Fruit fly (Drosophila melanogaster) whole organism, embryonic: Measurements from ENCODE around the gene SamDC.

Experiments
- CG12299 ChIP-seq: fragments of 200-800 bp; sonication (Bioruptor generic); optimal IDR thresholded peaks from 2 replicates; lab custom pipeline; 2018; ENCODE audit warnings: missing biosample characterization, mild to moderate bottlenecking, missing genetic modification characterization
- CG12659 ChIP-seq: fragments of 200-800 bp; sonication (Bioruptor generic); optimal IDR thresholded peaks from 3 replicates; lab custom pipeline; 2017; ENCODE audit warnings: mild to moderate bottlenecking, missing biosample characterization, missing genetic modification reagents, missing genetic modification characterization
- CG13775 ChIP-seq: fragments of 200-800 bp; sonication (Bioruptor generic); optimal IDR thresholded peaks from 3 replicates; lab custom pipeline; 2017; ENCODE audit warnings: missing biosample characterization, mild to moderate bottlenecking, missing genetic modification characterization
- CG14014 ChIP-seq: fragments of 200-800 bp; sonication (Bioruptor generic); IDR thresholded peaks from 2 replicates; pipeline ENCODE4 v1.3.6; 2022; ENCODE audit warnings: missing biosample characterization, missing genetic modification characterization
- CG15269 ChIP-seq: fragments of 200-800 bp; sonication (Bioruptor generic); optimal IDR thresholded peaks from 2 replicates; lab custom pipeline; 2018; ENCODE audit warnings: missing biosample characterization, mild to moderate bottlenecking, missing genetic modification characterization, moderate library complexity
- CG15479 ChIP-seq: fragments of 200-800 bp; sonication (Bioruptor generic); optimal IDR thresholded peaks from 3 replicates; lab custom pipeline; 2019; ENCODE audit warnings: missing biosample characterization, mild to moderate bottlenecking, missing genetic modification characterization, moderate library complexity
- CG15696 ChIP-seq: fragments of 200-800 bp; sonication (Bioruptor generic); optimal IDR thresholded peaks from 2 replicates; lab custom pipeline; 2019; ENCODE audit warnings: missing biosample characterization, mild to moderate bottlenecking, missing genetic modification characterization, moderate library complexity
- CG17829 ChIP-seq: fragments of 200-800 bp; optimal IDR thresholded peaks from 2 replicates; lab custom pipeline; 2019; ENCODE audit warnings: missing biosample characterization, mild to moderate bottlenecking, missing genetic modification characterization, moderate library complexity
- CG30403 ChIP-seq: fragments of 200-800 bp; sonication (Bioruptor generic); optimal IDR thresholded peaks from 3 replicates; lab custom pipeline; 2016; ENCODE audit warnings: missing biosample characterization, missing genetic modification characterization
- CG31224 ChIP-seq: fragments of 200-800 bp; sonication (Bioruptor generic); IDR thresholded peaks from 2 replicates; pipeline ENCODE4 v1.3.6; 2022; ENCODE audit warnings: missing biosample characterization, missing genetic modification characterization
- CG4424 ChIP-seq: fragments of 200-800 bp; sonication (Bioruptor generic); optimal IDR thresholded peaks from 3 replicates; lab custom pipeline; 2016; ENCODE audit warnings: missing biosample characterization, missing genetic modification characterization
- CG4617 ChIP-seq: fragments of 200-800 bp; sonication (Bioruptor generic); optimal IDR thresholded peaks from 3 replicates; lab custom pipeline; 2016; ENCODE audit warnings: missing biosample characterization, missing genetic modification characterization, borderline replicate concordance
- CG7928 ChIP-seq: fragments of 200-800 bp; sonication (Bioruptor generic); optimal IDR thresholded peaks from 2 replicates; lab custom pipeline; 2017; ENCODE audit warnings: missing biosample characterization, mild to moderate bottlenecking, missing genetic modification characterization
- CG8924 ChIP-seq: fragments of 200-800 bp; optimal IDR thresholded peaks from 3 replicates; lab custom pipeline; 2019; ENCODE audit warnings: missing biosample characterization, mild to moderate bottlenecking, missing genetic modification characterization, moderate library complexity
- CG9797 ChIP-seq: fragments of 200-800 bp; sonication (Bioruptor generic); optimal IDR thresholded peaks from 3 replicates; lab custom pipeline; 2018; ENCODE audit warnings: missing biosample characterization, mild to moderate bottlenecking, missing genetic modification characterization
- CG9932 ChIP-seq: fragments of 200-800 bp; sonication (Bioruptor generic); IDR thresholded peaks from 2 replicates; pipeline ENCODE4 v1.3.6; 2022; ENCODE audit warnings: missing biosample characterization, missing genetic modification characterization
- CTCF ChIP-seq: fragments of 200-800 bp; sonication (Bioruptor generic); optimal IDR thresholded peaks from 2 replicates; lab custom pipeline; 2017; ENCODE audit warnings: missing biosample characterization, mild to moderate bottlenecking, missing genetic modification characterization, moderate library complexity
- CoRest ChIP-seq: fragments of 200-800 bp; sonication (Bioruptor generic); optimal IDR thresholded peaks from 3 replicates; lab custom pipeline; 2018; ENCODE audit warnings: missing biosample characterization, mild to moderate bottlenecking, missing genetic modification characterization, moderate library complexity
- Dp ChIP-seq: fragments of 200-800 bp; sonication (Bioruptor generic); optimal IDR thresholded peaks from 2 replicates; lab custom pipeline; 2018; ENCODE audit warnings: missing biosample characterization, mild to moderate bottlenecking, missing genetic modification characterization, moderate library complexity
- Dref ChIP-seq: fragments of 200-800 bp; sonication (Bioruptor generic); IDR thresholded peaks from 2 replicates; pipeline ENCODE4 v1.3.6; 2022; ENCODE audit warnings: missing biosample characterization, missing genetic modification characterization
- Hmr ChIP-seq: fragments of 200-800 bp; sonication (Bioruptor generic); optimal IDR thresholded peaks from 3 replicates; lab custom pipeline; 2017; ENCODE audit warnings: mild to moderate bottlenecking, missing biosample characterization, missing genetic modification reagents, missing genetic modification characterization
- Med ChIP-seq: fragments of 200-800 bp; sonication (Bioruptor generic); peaks from one replicate; lab custom pipeline; 2016; ENCODE audit warnings: missing biosample characterization, missing genetic modification characterization, mild to moderate bottlenecking, inconsistent platforms, moderate library complexity
- Nf-YC ChIP-seq: fragments of 200-800 bp; optimal IDR thresholded peaks from 3 replicates; lab custom pipeline; 2019; ENCODE audit warnings: missing biosample characterization, mild to moderate bottlenecking, missing genetic modification characterization, moderate library complexity
- PHDP ChIP-seq: fragments of 200-800 bp; sonication (Bioruptor generic); optimal IDR thresholded peaks from 3 replicates; lab custom pipeline; 2018; ENCODE audit warnings: missing biosample characterization, mild to moderate bottlenecking, missing genetic modification characterization, moderate library complexity
- Sox102F ChIP-seq: fragments of 200-800 bp; sonication (Bioruptor generic); optimal IDR thresholded peaks from 2 replicates; lab custom pipeline; 2018; ENCODE audit warnings: missing biosample characterization, mild to moderate bottlenecking, missing genetic modification characterization, moderate library complexity
- Sry-β ChIP-seq: fragments of 200-800 bp; sonication (Bioruptor generic); optimal IDR thresholded peaks from 2 replicates; lab custom pipeline; 2018; ENCODE audit warnings: missing biosample characterization, mild to moderate bottlenecking, missing genetic modification characterization, moderate library complexity
- Sry-δ ChIP-seq: fragments of 200-800 bp; sonication (Bioruptor generic); optimal IDR thresholded peaks from 2 replicates; lab custom pipeline; 2016; ENCODE audit warnings: missing biosample characterization, missing genetic modification characterization
- Stat92E ChIP-seq, 3 experiments: fragments of >200 bp in 2 of 3; fragments of 200-800 bp in 1 of 3; sonication (Bioruptor generic) in 1 of 3; optimal IDR thresholded peaks; 2 replicates each; lab custom pipeline; 2017 to 2019; ENCODE audit warnings: missing biosample characterization in 3 of 3, missing genetic modification characterization in 3 of 3, mild to moderate bottlenecking in 1 of 3, moderate library complexity in 1 of 3
- ac ChIP-seq: fragments of 200-800 bp; sonication (Bioruptor generic); optimal IDR thresholded peaks from 3 replicates; lab custom pipeline; 2017; ENCODE audit warnings: missing biosample characterization, mild to moderate bottlenecking, missing genetic modification characterization
- az2 ChIP-seq: fragments of 200-800 bp; sonication (Bioruptor generic); optimal IDR thresholded peaks from 3 replicates; lab custom pipeline; 2016; ENCODE audit warnings: missing biosample characterization, missing genetic modification characterization
- bbx ChIP-seq: fragments of 200-800 bp; sonication (Bioruptor generic); IDR thresholded peaks from 2 replicates; pipeline ENCODE4 v1.3.6; 2022; ENCODE audit warnings: missing biosample characterization, missing genetic modification characterization; ENCODE audit not compliant: partially characterized antibody
- chinmo ChIP-seq: fragments of 200-800 bp; sonication (Bioruptor generic); IDR thresholded peaks from 4 replicates; pipeline ENCODE4 v1.3.6; 2022; ENCODE audit warnings: missing biosample characterization, missing genetic modification characterization; ENCODE audit not compliant: partially characterized antibody
- exex ChIP-seq: fragments of 200-800 bp; sonication (Bioruptor generic); optimal IDR thresholded peaks from 4 replicates; lab custom pipeline; 2018; ENCODE audit warnings: missing biosample characterization, mild to moderate bottlenecking, missing genetic modification characterization, moderate library complexity
- fd64A ChIP-seq: fragments of 200-800 bp; sonication (Bioruptor generic); optimal IDR thresholded peaks from 3 replicates; lab custom pipeline; 2018; ENCODE audit warnings: missing biosample characterization, mild to moderate bottlenecking, missing genetic modification characterization
- gem ChIP-seq: fragments of 200-800 bp; sonication (Bioruptor generic); optimal IDR thresholded peaks from 2 replicates; lab custom pipeline; 2019; ENCODE audit warnings: missing biosample characterization, mild to moderate bottlenecking, missing genetic modification characterization, moderate library complexity
- gfzf ChIP-seq: fragments of 200-800 bp; sonication (Bioruptor generic); optimal IDR thresholded peaks from 2 replicates; lab custom pipeline; 2016; ENCODE audit warnings: missing biosample characterization, mild to moderate bottlenecking, missing genetic modification characterization, moderate library complexity
- inv ChIP-seq: fragments of 200-800 bp; sonication (Bioruptor generic); IDR thresholded peaks from 2 replicates; pipeline ENCODE4 v1.3.6; 2022; ENCODE audit warnings: missing biosample characterization, missing genetic modification characterization; ENCODE audit not compliant: partially characterized antibody
- kni ChIP-seq: fragments of 200-800 bp; sonication (Bioruptor generic); optimal IDR thresholded peaks from 3 replicates; lab custom pipeline; 2017; ENCODE audit warnings: mild to moderate bottlenecking, missing biosample characterization, missing genetic modification reagents, missing genetic modification characterization
- knrl ChIP-seq: fragments of 200-800 bp; sonication (Bioruptor generic); IDR thresholded peaks from 3 replicates; pipeline ENCODE4 v1.3.6; 2022; ENCODE audit warnings: missing biosample characterization, missing genetic modification characterization; ENCODE audit not compliant: partially characterized antibody
- lilli ChIP-seq: fragments of 200-800 bp; sonication (Bioruptor generic); optimal IDR thresholded peaks from 3 replicates; lab custom pipeline; 2016; ENCODE audit warnings: missing biosample characterization, missing genetic modification characterization
- mam ChIP-seq: fragments of 200-800 bp; sonication (Bioruptor generic); optimal IDR thresholded peaks from 3 replicates; lab custom pipeline; 2016; ENCODE audit warnings: missing biosample characterization, missing genetic modification characterization
- phol ChIP-seq: fragments of 200-800 bp; sonication (Bioruptor generic); optimal IDR thresholded peaks from 3 replicates; lab custom pipeline; 2018; ENCODE audit warnings: missing biosample characterization, mild to moderate bottlenecking, missing genetic modification characterization, moderate library complexity
- pzg ChIP-seq: fragments of 200-800 bp; sonication (Bioruptor generic); optimal IDR thresholded peaks from 3 replicates; lab custom pipeline; 2018; ENCODE audit warnings: missing biosample characterization, mild to moderate bottlenecking, missing genetic modification characterization, moderate library complexity
- stwl ChIP-seq: fragments of 200-800 bp; sonication (Bioruptor generic); optimal IDR thresholded peaks from 3 replicates; lab custom pipeline; 2018; ENCODE audit warnings: missing biosample characterization, mild to moderate bottlenecking, missing genetic modification characterization, moderate library complexity
- sug ChIP-seq: fragments of 200-800 bp; optimal IDR thresholded peaks from 2 replicates; lab custom pipeline; 2019; ENCODE audit warnings: missing biosample characterization, mild to moderate bottlenecking, missing genetic modification characterization, moderate library complexity
- vvl ChIP-seq: fragments of 200-800 bp; sonication (Bioruptor generic); IDR thresholded peaks from 2 replicates; pipeline ENCODE4 v1.3.6; 2022; ENCODE audit warnings: missing biosample characterization, missing genetic modification characterization
- wek ChIP-seq: fragments of 200-800 bp; sonication (Bioruptor generic); optimal IDR thresholded peaks from 3 replicates; lab custom pipeline; 2018; ENCODE audit warnings: missing biosample characterization, mild to moderate bottlenecking, missing genetic modification characterization, moderate library complexity

SamDC gene

dm6 chr2L:10333091-10333991, 5.9 kb upstream of the SamDC start, which contains the start of gene GATAd (continued):
- TF ChIP-seq CG7928 (GFP tag; lab: Kevin White, UChicago) (peak; percentile 88), ac (GFP tag; lab: Kevin White, UChicago) (no peak), CG9932 (0 out of 2 replicates have a peak, but pooled peaks have one; percentile 26), mam (GFP tag; lab: Kevin White, UChicago) (peak; percentile 14), vvl (GFP tag; lab: Robert Waterston, UW) (peak; percentile 69; the same call in 1 of the 2 replicates), CG13775 (GFP tag; lab: Kevin White, UChicago) (peak; percentile 20), Dp (GFP tag; lab: Kevin White, UChicago) (peak; percentile 33), CG12299 (peak; percentile 28), Nf-YC (tag; lab: Kevin White, UChicago) (peak; percentile 38), CTCF (peak; percentile 1), chinmo (peak; percentile 74; the same call in 1 of the 4 replicates), CG31224 (GFP tag; lab: Robert Waterston, UW) (no peak), CG8924 (tag; lab: Kevin White, UChicago) (peak; percentile 46), CG4617 (GFP tag; lab: Kevin White, UChicago) (peak; percentile 77), fd64A (GFP tag; lab: Kevin White, UChicago) (no peak), CG14014 (GFP tag; lab: Robert Waterston, UW) (no peak), gfzf (GFP tag; lab: Kevin White, UChicago) (peak; percentile 58), Dref (GFP tag; lab: Robert Waterston, UW) (peak; percentile 62), Sry-β (peak; percentile 87), phol (tag; lab: Kevin White, UChicago) (peak; percentile 13), PHDP (tag; lab: Kevin White, UChicago) (peak; percentile 19), CoRest (tag; lab: Kevin White, UChicago) (peak; percentile 24), CG9797 (GFP tag; lab: Kevin White, UChicago) (peak; percentile 52), stwl (peak; percentile 34), CG12659 (peak; percentile 65), CG17829 (tag; lab: Kevin White, UChicago) (peak; percentile 43), CG4424 (no peak), bbx (GFP tag; lab: Robert Waterston, UW) (0 out of 2 replicates have a peak, but pooled peaks have one; percentile 16), Hmr (no peak), CG15479 (GFP tag; lab: Kevin White, UChicago) (peak; percentile 64), CG30403 (GFP tag; lab: Kevin White, UChicago) (peak; percentile 27), pzg (GFP tag; lab: Kevin White, UChicago) (peak; percentile 62), CG15696 (tag; lab: Kevin White, UChicago) (no peak), Sox102F (no peak), wek (GFP tag; lab: Kevin White, UChicago) (peak; percentile 5), Stat92E (GFP tag; optimal IDR thresholded peaks at IDR 0.05; lab: Kevin White, UChicago) (peak in 1 of 3 experiments; percentile 44), CG15269 (tag; lab: Kevin White, UChicago) (peak; percentile 0), Sry-δ (GFP tag; lab: Kevin White, UChicago) (peak; percentile 31), sug (tag; lab: Kevin White, UChicago) (peak; percentile 24), az2 (GFP tag; lab: Kevin White, UChicago) (no peak), knrl (GFP tag; lab: Robert Waterston, UW) (0 out of 3 replicates have a peak, but pooled peaks have one; percentile 37), inv (GFP tag; lab: Robert Waterston, UW) (peak; percentile 20; the same call in 1 of the 2 replicates), Med (GFP tag; lab: Kevin White, UChicago) (peak; percentile 60), kni (GFP tag; lab: Kevin White, UChicago) (peak; percentile 99), gem (tag; lab: Kevin White, UChicago) (peak; percentile 26), lilli (GFP tag; lab: Kevin White, UChicago) (peak; percentile 16), exex (peak; percentile 18)
